Worm (Caenorhabditis elegans): ENCODE measurements around the gene C53A5.11.

The C53A5.11 gene

ce11 chrV:14576745-14577373 is 14.2 kb downstream of the C53A5.11 start:
- no peak for TF ChIP-seq dmd-4 (tag; optimal IDR thresholded peaks at IDR 0.05)
- peak in 1 of 2 experiments; percentile 8 for TF ChIP-seq lsy-2 (tag; optimal IDR thresholded peaks at IDR 0.05)
- peak; percentile 44 for TF ChIP-seq F13H6.1 (tag; optimal IDR thresholded peaks at IDR 0.05)

ce11 chrV:14579619-14580018 is 16.9 kb downstream of the C53A5.11 start, which contains the start of gene gar-3:
gar-3 (minus strand) TSS chrV:14579719.
- no peak for TF ChIP-seq nhr-12 (tag; optimal IDR thresholded peaks at IDR 0.05)
- TF ChIP-seq nhr-21 (tag; optimal IDR thresholded peaks at IDR 0.05), result no peak
- no peak for TF ChIP-seq R02D3.7 (tag; optimal IDR thresholded peaks at IDR 0.05)
- TF ChIP-seq sma-3 (GFP tag; optimal IDR thresholded peaks at IDR 0.05), result no peak
- no peak for TF ChIP-seq unc-62 (GFP tag; optimal IDR thresholded peaks at IDR 0.05)
- peak; percentile 45 for TF ChIP-seq unc-55 (GFP tag; optimal IDR thresholded peaks at IDR 0.05)
- no peak for TF ChIP-seq nhr-77 (tag; optimal IDR thresholded peaks at IDR 0.05)
- TF ChIP-seq sma-9 (GFP tag; optimal IDR thresholded peaks at IDR 0.05), result no peak
- no peak for TF ChIP-seq sma-9 (tag; optimal IDR thresholded peaks at IDR 0.05)
- no peak for TF ChIP-seq ceh-16 (tag; optimal IDR thresholded peaks at IDR 0.05)

- TF ChIP-seq sma-9 (GFP tag; optimal IDR thresholded peaks at IDR 0.05), result no peak
- no peak for TF ChIP-seq sma-9 (tag; optimal IDR thresholded peaks at IDR 0.05)
- TF ChIP-seq sem-4 (tag; optimal IDR thresholded peaks at IDR 0.05), result no peak
- TF ChIP-seq aly-2 (tag; optimal IDR thresholded peaks at IDR 0.05), result no peak
- no peak for TF ChIP-seq snpc-4 (tag; optimal IDR thresholded peaks at IDR 0.05)
- TF ChIP-seq mab-5 (tag; optimal IDR thresholded peaks at IDR 0.05), result no peak
- TF ChIP-seq unc-55 (GFP tag; optimal IDR thresholded peaks at IDR 0.05), result no peak
Observed at ce11 chrV:14585351-14585750, 22.7 kb downstream of the C53A5.11 start, which contains the start of gene Y40H4A.2. Y40H4A.2 (minus strand) TSS chrV:14585451.

ce11 chrV:14594103-14594502 is 31.4 kb downstream of the C53A5.11 start:
- TF ChIP-seq unc-39 (tag; optimal IDR thresholded peaks at IDR 0.05) (no peak), snpc-4 (tag; optimal IDR thresholded peaks at IDR 0.05) (no peak), ama-1 (optimal IDR thresholded peaks at IDR 0.05) (no peak), aly-2 (tag; optimal IDR thresholded peaks at IDR 0.05) (no peak), mdl-1 (tag; optimal IDR thresholded peaks at IDR 0.05) (no peak), nhr-77 (tag; optimal IDR thresholded peaks at IDR 0.05) (no peak), ztf-1 (GFP tag; conservative IDR thresholded peaks at IDR 0.05) (no peak), ztf-11 (tag; optimal IDR thresholded peaks at IDR 0.05) (no peak), sem-4 (tag; optimal IDR thresholded peaks at IDR 0.05) (no peak), sma-3 (GFP tag; optimal IDR thresholded peaks at IDR 0.05) (no peak), zag-1 (tag; optimal IDR thresholded peaks at IDR 0.05) (no peak), gmeb-1 (tag; optimal IDR thresholded peaks at IDR 0.05) (no peak), nhr-237 (tag; optimal IDR thresholded peaks at IDR 0.05) (no peak), nhr-25 (tag; optimal IDR thresholded peaks at IDR 0.05) (no peak)

ce11 chrV:14594943-14595342 is 32.3 kb downstream of the C53A5.11 start:
- no peak for TF ChIP-seq lin-11 (tag; optimal IDR thresholded peaks at IDR 0.05)
- no peak for TF ChIP-seq zag-1 (tag; optimal IDR thresholded peaks at IDR 0.05)
- TF ChIP-seq lsy-2 (tag; optimal IDR thresholded peaks at IDR 0.05), result no peak
- TF ChIP-seq fos-1 (tag; optimal IDR thresholded peaks at IDR 0.05), result no peak
- TF ChIP-seq sma-9 (GFP tag; optimal IDR thresholded peaks at IDR 0.05), result no peak
- TF ChIP-seq sma-9 (tag; optimal IDR thresholded peaks at IDR 0.05), result no peak
- no peak for TF ChIP-seq unc-55 (GFP tag; optimal IDR thresholded peaks at IDR 0.05)

ce11 chrV:14595984-14596383 is 33.3 kb downstream of the C53A5.11 start:
- peak; percentile 53 for TF ChIP-seq fos-1 (tag; optimal IDR thresholded peaks at IDR 0.05)
- no peak for TF ChIP-seq C34F6.9 (tag; optimal IDR thresholded peaks at IDR 0.05)

ce11 chrV:14597005-14597680 is 34.5 kb downstream of the C53A5.11 start, which contains the start of gene pes-9:
pes-9 (minus strand) TSS chrV:14597034.
- no peak for TF ChIP-seq nhr-12 (tag; optimal IDR thresholded peaks at IDR 0.05)
- TF ChIP-seq nhr-11 (tag; optimal IDR thresholded peaks at IDR 0.05), result no peak
- no peak for TF ChIP-seq nhr-129 (tag; optimal IDR thresholded peaks at IDR 0.05)
- no peak for TF ChIP-seq lsy-2 (tag; optimal IDR thresholded peaks at IDR 0.05)
- TF ChIP-seq fos-1 (tag; optimal IDR thresholded peaks at IDR 0.05), result peak; percentile 27
- no peak for TF ChIP-seq nhr-237 (tag; optimal IDR thresholded peaks at IDR 0.05)
- TF ChIP-seq R02D3.7 (tag; optimal IDR thresholded peaks at IDR 0.05), result no peak
- no peak for TF ChIP-seq ZK546.5 (tag; optimal IDR thresholded peaks at IDR 0.05)
- peak; percentile 29 for TF ChIP-seq crh-2 (tag; optimal IDR thresholded peaks at IDR 0.05)
- no peak for TF ChIP-seq ztf-4 (tag; optimal IDR thresholded peaks at IDR 0.05)
- no peak for TF ChIP-seq skn-1 (tag; optimal IDR thresholded peaks at IDR 0.05)
- no peak for TF ChIP-seq lin-11 (tag; optimal IDR thresholded peaks at IDR 0.05)
- TF ChIP-seq nhr-6 (tag; optimal IDR thresholded peaks at IDR 0.05), result no peak
- no peak for TF ChIP-seq sem-4 (tag; optimal IDR thresholded peaks at IDR 0.05)
- TF ChIP-seq ama-1 (optimal IDR thresholded peaks at IDR 0.05), result no peak
